Worm (Caenorhabditis elegans) whole organism, midembryonic: ENCODE measurements around the gene R01E6.2.

ENCODE experiments used
- klf-2 ChIP-seq: fragments of 200-800 bp; sonication (Bioruptor generic); conservative IDR thresholded peaks from 2 replicates; pipeline ENCODE4 v1.3.6; 2022; ENCODE audit warnings: missing genetic modification reagents, missing genetic modification characterization, missing compliant biosample characterization
- ref-1 ChIP-seq: fragments of 200-800 bp; sonication (Bioruptor generic); conservative IDR thresholded peaks from 2 replicates; pipeline ENCODE4 v1.3.6; 2022; ENCODE audit warnings: missing genetic modification reagents, missing genetic modification characterization, missing compliant biosample characterization

ce11 chrX:13566436-13566835, at the start of gene R01E6.2:
- TF ChIP-seq klf-2 (GFP tag; lab: Robert Waterston, UW), result no peak
- no peak for TF ChIP-seq ref-1 (GFP tag; lab: Robert Waterston, UW)
